Worm (Caenorhabditis elegans) whole organism, L4 larva: ENCODE measurements around the gene ZK177.2.
A peak's percentile ranks its signal among the peaks of the same experiment; 100 is the strongest.
"Not testable (repeated sequence)": the region's sequence is repeated elsewhere in the genome, so short reads cannot be mapped to it uniquely, and the experiment has no call there.

Experiments
- D1046.2 ChIP-seq: fragments of 200-800 bp; sonication (Bioruptor generic); IDR thresholded peaks from 2 replicates; pipeline ENCODE4 v1.3.6; 2022; ENCODE audit warnings: missing genetic modification characterization, missing compliant biosample characterization
- F10B5.3 ChIP-seq: sonication (generic microtip); optimal IDR thresholded peaks from 2 replicates; lab custom pipeline; 2016; ENCODE audit warnings: mild to moderate bottlenecking, missing genetic modification characterization, missing compliant biosample characterization
- F26F4.8 ChIP-seq: fragments of 200-800 bp; sonication (Bioruptor generic); conservative IDR thresholded peaks from 2 replicates; pipeline ENCODE4 v1.3.6; 2022; ENCODE audit warnings: missing genetic modification characterization, missing compliant biosample characterization
- F49E8.2 ChIP-seq: sonication (generic microtip); optimal IDR thresholded peaks from 2 replicates; lab custom pipeline; 2016; ENCODE audit warnings: missing compliant biosample characterization, mild to moderate bottlenecking, missing genetic modification characterization, borderline replicate concordance
- T20F7.1 ChIP-seq: fragments of 200-800 bp; sonication (Bioruptor generic); optimal IDR thresholded peaks from 2 replicates; lab custom pipeline; 2018; ENCODE audit warnings: mild to moderate bottlenecking, missing genetic modification characterization, missing compliant biosample characterization
- aly-2 ChIP-seq: sonication (generic microtip); optimal IDR thresholded peaks from 2 replicates; lab custom pipeline; 2018; ENCODE audit warnings: missing biosample characterization, missing genetic modification characterization
- ama-1 ChIP-seq: fragments of 150-350 bp; optimal IDR thresholded peaks from 2 replicates; lab custom pipeline; 2014; ENCODE audit warnings: inconsistent platforms, mixed read lengths
- attf-4 ChIP-seq: sonication (generic microtip); optimal IDR thresholded peaks from 3 replicates; lab custom pipeline; 2017; ENCODE audit warnings: missing biosample characterization, missing genetic modification characterization
- ceh-82 ChIP-seq: sonication (generic microtip); optimal IDR thresholded peaks from 2 replicates; lab custom pipeline; 2017; ENCODE audit warnings: missing biosample characterization, missing genetic modification characterization
- cey-2 ChIP-seq: sonication (generic microtip); optimal IDR thresholded peaks from 3 replicates; lab custom pipeline; 2017; ENCODE audit warnings: missing genetic modification characterization, mild to moderate bottlenecking, missing compliant biosample characterization, antibody characterized with exemption, borderline replicate concordance; ENCODE audit not compliant: insufficient read depth
- ctbp-1 ChIP-seq: fragments of 200-800 bp; sonication (Bioruptor generic); IDR thresholded peaks from 2 replicates; pipeline ENCODE4 v1.3.6; 2022; ENCODE audit warnings: missing genetic modification reagents, missing genetic modification characterization, missing compliant biosample characterization
- daf-12 ChIP-seq: fragments of 150-350 bp; optimal IDR thresholded peaks from 2 replicates; lab custom pipeline; 2014; ENCODE audit warnings: missing biosample characterization, missing genetic modification reagents, missing genetic modification characterization
- daf-8 ChIP-seq: fragments of 200-800 bp; sonication (Bioruptor generic); IDR thresholded peaks from 2 replicates; pipeline ENCODE4 v1.3.6; 2022; ENCODE audit warnings: missing genetic modification characterization, missing compliant biosample characterization
- dmd-6 ChIP-seq: fragments of 200-800 bp; sonication (Bioruptor generic); IDR thresholded peaks from 2 replicates; pipeline ENCODE4 v1.3.6; 2022; ENCODE audit warnings: missing genetic modification reagents, missing genetic modification characterization, missing compliant biosample characterization
- dmd-9 ChIP-seq: fragments of 200-800 bp; sonication (Bioruptor generic); IDR thresholded peaks from 2 replicates; pipeline ENCODE4 v1.3.6; 2022; ENCODE audit warnings: missing genetic modification reagents, missing genetic modification characterization, missing compliant biosample characterization
- dve-1 ChIP-seq: sonication (generic microtip); optimal IDR thresholded peaks from 2 replicates; lab custom pipeline; 2017; ENCODE audit warnings: antibody characterized with exemption, mild to moderate bottlenecking, missing genetic modification characterization, missing compliant biosample characterization; ENCODE audit not compliant: insufficient read depth
- egl-27 ChIP-seq: sonication (generic microtip); optimal IDR thresholded peaks from 3 replicates; lab custom pipeline; 2017; ENCODE audit warnings: missing biosample characterization, missing genetic modification reagents, missing genetic modification characterization
- gei-8 ChIP-seq: fragments of 200-800 bp; sonication (Bioruptor generic); optimal IDR thresholded peaks from 2 replicates; lab custom pipeline; 2018; ENCODE audit warnings: mild to moderate bottlenecking, missing genetic modification characterization, missing compliant biosample characterization
- hlh-30 ChIP-seq: sonication (generic microtip); optimal IDR thresholded peaks from 2 replicates; lab custom pipeline; 2017; ENCODE audit warnings: antibody characterized with exemption, mild to moderate bottlenecking, missing genetic modification characterization, missing compliant biosample characterization; ENCODE audit not compliant: insufficient read depth
- jun-1 ChIP-seq: fragments of 150-350 bp; optimal IDR thresholded peaks from 2 replicates; lab custom pipeline; 2014; ENCODE audit warnings: missing biosample characterization, missing genetic modification reagents, missing genetic modification characterization
- lin-29 ChIP-seq: fragments of 200-800 bp; sonication (Bioruptor generic); IDR thresholded peaks from 2 replicates; pipeline ENCODE4 v1.3.6; 2022; ENCODE audit warnings: missing genetic modification reagents, missing genetic modification characterization, missing compliant biosample characterization
- lin-38 ChIP-seq: fragments of 200-800 bp; sonication (Bioruptor generic); IDR thresholded peaks from 2 replicates; pipeline ENCODE4 v1.3.6; 2022; ENCODE audit warnings: missing genetic modification reagents, missing genetic modification characterization, missing compliant biosample characterization
- lsy-2 ChIP-seq, 2 experiments: fragments of 150-350 bp in 1 of 2; sonication (generic microtip) in 1 of 2; optimal IDR thresholded peaks; 2 replicates each; lab custom pipeline; 2014 to 2017; ENCODE audit warnings: missing biosample characterization in 2 of 2, missing genetic modification characterization in 2 of 2
- madf-5 ChIP-seq, 2 experiments: fragments of 200-800 bp; sonication (Bioruptor generic); IDR thresholded peaks; 2 replicates each; pipeline ENCODE4 v1.3.6; 2022; ENCODE audit warnings: missing compliant biosample characterization in 2 of 2, missing genetic modification characterization in 2 of 2
- mes-2 ChIP-seq: sonication (generic microtip); optimal IDR thresholded peaks from 2 replicates; lab custom pipeline; 2016; ENCODE audit warnings: missing genotype, mild to moderate bottlenecking, missing genetic modification characterization, missing compliant biosample characterization; ENCODE audit not compliant: poor library complexity, severe bottlenecking
- mxl-2 ChIP-seq: fragments of 200-800 bp; sonication (Bioruptor generic); conservative IDR thresholded peaks from 2 replicates; pipeline ENCODE4 v1.3.6; 2022; ENCODE audit warnings: missing genetic modification reagents, missing genetic modification characterization, missing compliant biosample characterization
- mxl-3 ChIP-seq: fragments of 200-800 bp; sonication (Bioruptor generic); optimal IDR thresholded peaks from 2 replicates; lab custom pipeline; 2018; ENCODE audit warnings: mild to moderate bottlenecking, missing genetic modification characterization, missing compliant biosample characterization
- nhr-28 ChIP-seq: fragments of 150-350 bp; optimal IDR thresholded peaks from 2 replicates; lab custom pipeline; 2014; ENCODE audit warnings: missing biosample characterization, missing genetic modification characterization
- nhr-42 ChIP-seq: fragments of 200-800 bp; sonication (Bioruptor generic); IDR thresholded peaks from 2 replicates; pipeline ENCODE4 v1.3.6; 2022; ENCODE audit warnings: missing genetic modification characterization, missing compliant biosample characterization
- saeg-2 ChIP-seq: fragments of 200-800 bp; sonication (Bioruptor generic); IDR thresholded peaks from 2 replicates; pipeline ENCODE4 v1.3.6; 2022; ENCODE audit warnings: missing genetic modification reagents, missing genetic modification characterization, missing compliant biosample characterization
- sdz-12 ChIP-seq: fragments of 200-800 bp; sonication (Bioruptor generic); optimal IDR thresholded peaks from 2 replicates; lab custom pipeline; 2018; ENCODE audit warnings: mild to moderate bottlenecking, missing genetic modification characterization, missing compliant biosample characterization
- spr-1 ChIP-seq: sonication (generic microtip); optimal IDR thresholded peaks from 2 replicates; lab custom pipeline; 2016; ENCODE audit warnings: mild to moderate bottlenecking, missing genetic modification characterization, missing compliant biosample characterization
- spr-3 ChIP-seq: fragments of 200-800 bp; sonication (Bioruptor generic); optimal IDR thresholded peaks from 2 replicates; lab custom pipeline; 2018; ENCODE audit warnings: mild to moderate bottlenecking, missing genetic modification characterization, missing compliant biosample characterization
- tra-1 ChIP-seq: fragments of 200-800 bp; sonication (Bioruptor generic); IDR thresholded peaks from 2 replicates; pipeline ENCODE4 v1.3.6; 2022; ENCODE audit warnings: missing genetic modification reagents, missing genetic modification characterization, missing compliant biosample characterization
- unc-39 ChIP-seq: sonication (generic microtip); optimal IDR thresholded peaks from 2 replicates; lab custom pipeline; 2017; ENCODE audit warnings: missing biosample characterization, missing genetic modification characterization
- unc-62 ChIP-seq, 3 experiments: fragments of 150-350 bp in 1 of 3; sonication (generic microtip); optimal IDR thresholded peaks in 2 of 3; peaks in 1 of 3; 1 replicate in 1 of 3; 2 replicates in 2 of 3; lab custom pipeline; 2014 to 2017; ENCODE audit warnings: missing biosample characterization in 3 of 3, missing genetic modification characterization in 3 of 3, missing genetic modification reagents in 3 of 3, missing genotype in 1 of 3
- zip-11 ChIP-seq: fragments of 200-800 bp; sonication (Bioruptor generic); IDR thresholded peaks from 2 replicates; pipeline ENCODE4 v1.3.6; 2022; ENCODE audit warnings: missing genetic modification characterization, missing compliant biosample characterization
- zip-2 ChIP-seq: fragments of 150-350 bp; optimal IDR thresholded peaks from 2 replicates; lab custom pipeline; 2014; ENCODE audit warnings: missing biosample characterization, missing genetic modification characterization

Gene ZK177.2

ce11 chrII:5527841-5528240 is 8.8 kb downstream of the ZK177.2 start, which contains the start of gene ZK177.1:
Gene ZK177.1, plus strand, starts transcription at chrII:5528141.
- TF ChIP-seq sdz-12 (GFP tag; lab: Kevin White, UChicago) (no peak), mxl-3 (GFP tag; lab: Kevin White, UChicago) (no peak), daf-12 (tag; lab: Kevin White, UChicago) (no peak), nhr-42 (no peak), ceh-82 (tag; lab: Kevin White, UChicago) (no peak), madf-5 (GFP tag; IDR thresholded peaks at IDR 0.05; lab: Robert Waterston, UW) (no peak), lsy-2 (tag; optimal IDR thresholded peaks at IDR 0.05; lab: Kevin White, UChicago) (no peak), dve-1 (tag; lab: Kevin White, UChicago) (no peak), F26F4.8 (no peak), egl-27 (tag; lab: Kevin White, UChicago) (no peak), spr-3 (GFP tag; lab: Kevin White, UChicago) (no peak), F10B5.3 (tag; lab: Kevin White, UChicago) (no peak), jun-1 (tag; lab: Kevin White, UChicago) (no peak), zip-11 (GFP tag; lab: Robert Waterston, UW) (no peak), daf-8 (no peak), nhr-28 (tag; lab: Kevin White, UChicago) (no peak), attf-4 (no peak), cey-2 (no peak), D1046.2 (no peak)

- TF ChIP-seq unc-62 (GFP tag; optimal IDR thresholded peaks at IDR 0.05 in 1 of 2; lab: Kevin White, UChicago) (peak in 1 of 2 experiments; percentile 91), unc-62 (tag; optimal IDR thresholded peaks at IDR 0.05; lab: Kevin White, UChicago) (no peak), mxl-2 (GFP tag; lab: Robert Waterston, UW) (no peak)
- TF ChIP-seq, all 104 proteins: peak for 1
Measured at ce11 chrII:5531855-5532328, 12.9 kb downstream of the ZK177.2 start, which contains the start of gene C17C3.9. Gene C17C3.9, minus strand, starts transcription at chrII:5532278.

- TF ChIP-seq F49E8.2: no peak
- TF ChIP-seq egl-27 (tag; lab: Kevin White, UChicago): no peak
- no peak for TF ChIP-seq zip-2 (tag; lab: Kevin White, UChicago)
Measured at ce11 chrII:5533642-5534041, 14.6 kb downstream of the ZK177.2 start, which contains the start of gene hlh-26. Gene hlh-26, minus strand, starts transcription at chrII:5533742.

ce11 chrII:5534939-5535338 is 15.9 kb downstream of the ZK177.2 start, which contains the start of gene hlh-25:
Gene hlh-25, plus strand, starts transcription at chrII:5535239.
- TF ChIP-seq attf-4, ama-1, lin-29: not testable (repeated sequence)

ce11 chrII:5537078-5537477 is 18.1 kb downstream of the ZK177.2 start:
- TF ChIP-seq T20F7.1 (GFP tag; lab: Kevin White, UChicago) (peak; percentile 61), spr-1 (tag; lab: Kevin White, UChicago) (peak; percentile 65), gei-8 (no peak)

- no peak for TF ChIP-seq F49E8.2
- no peak for TF ChIP-seq mxl-3 (GFP tag; lab: Kevin White, UChicago)
- TF ChIP-seq mes-2 (tag; lab: Kevin White, UChicago): no peak
- no peak for TF ChIP-seq dmd-6 (GFP tag; lab: Robert Waterston, UW)
- TF ChIP-seq aly-2 (tag; lab: Kevin White, UChicago): no peak
- no peak for TF ChIP-seq nhr-28 (tag; lab: Kevin White, UChicago)
- no peak for TF ChIP-seq gei-8
- TF ChIP-seq lin-38 (GFP tag; lab: Robert Waterston, UW): no peak
- TF ChIP-seq saeg-2: no peak
- TF ChIP-seq dmd-9 (GFP tag; lab: Robert Waterston, UW): no peak
- no peak for TF ChIP-seq hlh-30 (tag; lab: Kevin White, UChicago)
- no peak for TF ChIP-seq tra-1 (GFP tag; lab: Robert Waterston, UW)
- no peak for TF ChIP-seq attf-4
- no peak for TF ChIP-seq unc-39 (tag; lab: Kevin White, UChicago)
- TF ChIP-seq ctbp-1 (GFP tag; lab: Robert Waterston, UW): no peak
- TF ChIP-seq, all 104 proteins: peak for 0
Measured at ce11 chrII:5537524-5537923, 18.5 kb downstream of the ZK177.2 start, which contains the start of gene C17C3.11. Gene C17C3.11, plus strand, starts transcription at chrII:5537824.
